Fruit fly (Drosophila melanogaster) S2 (cell line): Measurements from ENCODE around the gene Gr28b.

Source experiments
- CG8478 ChIP-seq: fragments of >200 bp; optimal IDR thresholded peaks from 2 replicates; lab custom pipeline; 2018
- CTCF ChIP-seq, 2 experiments: fragments of >200 bp; optimal IDR thresholded peaks; 2 replicates each; lab custom pipeline; 2018

DNA sequence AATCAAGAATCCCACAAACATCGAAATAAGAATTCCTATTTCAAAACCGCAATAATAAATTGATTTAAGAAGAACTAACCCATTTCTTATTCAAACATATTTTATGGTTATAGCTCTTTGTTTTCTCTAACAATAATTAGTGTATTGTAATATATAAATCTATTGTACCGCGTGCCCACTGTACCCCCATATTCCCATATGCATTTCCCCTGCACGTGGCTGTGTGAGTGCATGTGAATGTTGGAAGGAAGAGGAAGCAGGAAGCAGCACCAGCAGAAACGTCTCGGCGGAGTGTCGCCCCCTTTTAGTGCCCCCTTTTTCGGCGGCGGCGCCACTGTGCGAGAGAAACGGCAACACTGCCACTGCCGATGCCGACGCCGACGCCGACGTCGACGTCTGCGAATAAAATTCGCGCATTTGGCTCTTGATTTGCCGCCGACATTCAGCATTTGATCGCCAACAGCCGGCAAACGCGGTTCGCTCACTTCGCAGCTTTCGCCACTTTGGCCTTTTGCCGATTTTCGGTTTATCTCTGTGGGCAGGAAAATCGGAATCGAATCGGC is 38.6 kb downstream of the Gr28b start:
- TF ChIP-seq CG8478 (lab: Kevin White, UChicago): no peak
- peak; percentile 78 to 79 for TF ChIP-seq CTCF (optimal IDR thresholded peaks at IDR 0.05; lab: Kevin White, UChicago)
